Worm (Caenorhabditis elegans) whole organism, L2 larva: ENCODE measurements around the gene slc-25A29.

Experiments
- C34F6.9 ChIP-seq: fragments of 150-350 bp; optimal IDR thresholded peaks from 2 replicates; lab custom pipeline; 2014; ENCODE audit warnings: missing biosample characterization, missing genetic modification characterization
- F13H6.1 ChIP-seq: sonication (generic microtip); optimal IDR thresholded peaks from 2 replicates; lab custom pipeline; 2016; ENCODE audit warnings: missing genetic modification characterization, missing compliant biosample characterization
- R02D3.7 ChIP-seq: fragments of 150-350 bp; optimal IDR thresholded peaks from 2 replicates; lab custom pipeline; 2014; ENCODE audit warnings: missing biosample characterization, missing genetic modification characterization
- alr-1 ChIP-seq: fragments of 150-350 bp; optimal IDR thresholded peaks from 2 replicates; lab custom pipeline; 2014; ENCODE audit warnings: missing biosample characterization, missing genetic modification characterization
- aly-2 ChIP-seq: fragments of 150-350 bp; optimal IDR thresholded peaks from 2 replicates; lab custom pipeline; 2014; ENCODE audit warnings: missing biosample characterization, missing genetic modification characterization
- ama-1 ChIP-seq: fragments of 150-350 bp; optimal IDR thresholded peaks from 2 replicates; lab custom pipeline; 2018; ENCODE audit warnings: inconsistent platforms
- blmp-1 ChIP-seq: sonication (generic microtip); optimal IDR thresholded peaks from 2 replicates; lab custom pipeline; 2017; ENCODE audit warnings: missing genetic modification characterization, mild to moderate bottlenecking, missing compliant biosample characterization, antibody characterized with exemption, moderate library complexity; ENCODE audit not compliant: insufficient read depth
- ceh-16 ChIP-seq: fragments of 150-350 bp; optimal IDR thresholded peaks from 2 replicates; lab custom pipeline; 2014; ENCODE audit warnings: missing biosample characterization, missing genetic modification characterization
- crh-2 ChIP-seq: sonication (generic microtip); optimal IDR thresholded peaks from 2 replicates; lab custom pipeline; 2017; ENCODE audit warnings: missing biosample characterization, missing genetic modification characterization
- dmd-4 ChIP-seq: sonication (generic microtip); optimal IDR thresholded peaks from 2 replicates; lab custom pipeline; 2017; ENCODE audit warnings: missing biosample characterization, missing genetic modification characterization
- elt-1 ChIP-seq: fragments of 150-350 bp; optimal IDR thresholded peaks from 2 replicates; lab custom pipeline; 2014; ENCODE audit warnings: missing biosample characterization, missing genetic modification characterization
- elt-3 ChIP-seq: sonication (generic microtip); optimal IDR thresholded peaks from 2 replicates; lab custom pipeline; 2017; ENCODE audit warnings: missing biosample characterization, missing genetic modification characterization
- fos-1 ChIP-seq: fragments of 150-350 bp; optimal IDR thresholded peaks from 2 replicates; lab custom pipeline; 2014; ENCODE audit warnings: missing biosample characterization, missing genetic modification characterization
- gmeb-1 ChIP-seq: fragments of 150-350 bp; optimal IDR thresholded peaks from 2 replicates; lab custom pipeline; 2014; ENCODE audit warnings: missing biosample characterization, missing genetic modification characterization
- lin-13 ChIP-seq: fragments of 150-350 bp; optimal IDR thresholded peaks from 2 replicates; lab custom pipeline; 2014; ENCODE audit warnings: missing biosample characterization, missing genetic modification reagents, missing genetic modification characterization
- lin-39 ChIP-seq: fragments of 150-350 bp; optimal IDR thresholded peaks from 2 replicates; lab custom pipeline; 2014; ENCODE audit warnings: missing biosample characterization, missing genetic modification reagents, missing genetic modification characterization
- lsy-2 ChIP-seq, 2 experiments: fragments of 150-350 bp in 1 of 2; sonication (generic microtip) in 1 of 2; optimal IDR thresholded peaks; 2 replicates each; lab custom pipeline; 2014 to 2017; ENCODE audit warnings: missing biosample characterization in 2 of 2, missing genetic modification characterization in 2 of 2
- mab-5 ChIP-seq: fragments of 150-350 bp; optimal IDR thresholded peaks from 2 replicates; lab custom pipeline; 2014; ENCODE audit warnings: missing biosample characterization, missing genetic modification characterization
- mbf-1 ChIP-seq: sonication (generic microtip); optimal IDR thresholded peaks from 2 replicates; lab custom pipeline; 2017; ENCODE audit warnings: missing biosample characterization, missing genetic modification characterization
- nhr-10 ChIP-seq: sonication (generic microtip); optimal IDR thresholded peaks from 2 replicates; lab custom pipeline; 2017; ENCODE audit warnings: missing biosample characterization, missing genetic modification characterization
- nhr-11 ChIP-seq: fragments of 150-350 bp; optimal IDR thresholded peaks from 2 replicates; lab custom pipeline; 2014; ENCODE audit warnings: missing biosample characterization, missing genetic modification characterization
- nhr-12 ChIP-seq: fragments of 150-350 bp; optimal IDR thresholded peaks from 2 replicates; lab custom pipeline; 2014; ENCODE audit warnings: missing biosample characterization, missing genetic modification characterization
- nhr-129 ChIP-seq: fragments of 150-350 bp; optimal IDR thresholded peaks from 2 replicates; lab custom pipeline; 2014; ENCODE audit warnings: missing biosample characterization, missing genetic modification characterization
- nhr-25 ChIP-seq: fragments of 150-350 bp; sonication (generic microtip); optimal IDR thresholded peaks from 3 replicates; lab custom pipeline; 2014; ENCODE audit warnings: missing biosample characterization, missing genetic modification characterization
- nhr-6 ChIP-seq: fragments of 150-350 bp; optimal IDR thresholded peaks from 2 replicates; lab custom pipeline; 2014; ENCODE audit warnings: missing biosample characterization, missing genetic modification characterization
- nhr-77 ChIP-seq: fragments of 150-350 bp; optimal IDR thresholded peaks from 2 replicates; lab custom pipeline; 2014; ENCODE audit warnings: missing biosample characterization, missing genetic modification characterization
- sem-4 ChIP-seq: fragments of 150-350 bp; optimal IDR thresholded peaks from 2 replicates; lab custom pipeline; 2014; ENCODE audit warnings: missing biosample characterization, missing genetic modification reagents, missing genetic modification characterization
- skn-1 ChIP-seq: sonication (generic microtip); optimal IDR thresholded peaks from 2 replicates; lab custom pipeline; 2017; ENCODE audit warnings: missing biosample characterization, missing genetic modification characterization
- sma-3 ChIP-seq: sonication (generic microtip); optimal IDR thresholded peaks from 2 replicates; lab custom pipeline; 2016; ENCODE audit warnings: missing genetic modification reagents, missing genetic modification characterization, missing compliant biosample characterization
- sma-9 ChIP-seq, 2 experiments: fragments of 150-350 bp in 1 of 2; sonication (generic microtip) in 1 of 2; optimal IDR thresholded peaks; 2 replicates each; lab custom pipeline; 2014 to 2016; ENCODE audit warnings: missing genetic modification characterization in 2 of 2, mild to moderate bottlenecking in 1 of 2, missing biosample characterization in 1 of 2, missing compliant biosample characterization in 1 of 2, missing genetic modification reagents in 1 of 2, moderate library complexity in 1 of 2
- snpc-4 ChIP-seq: fragments of 150-350 bp; optimal IDR thresholded peaks from 2 replicates; lab custom pipeline; 2014; ENCODE audit warnings: missing biosample characterization, missing genetic modification characterization
- unc-55 ChIP-seq: fragments of 150-350 bp; sonication (generic microtip); optimal IDR thresholded peaks from 3 replicates; lab custom pipeline; 2014; ENCODE audit warnings: missing biosample characterization, missing genetic modification reagents, missing genetic modification characterization
- unc-62 ChIP-seq: fragments of 150-350 bp; optimal IDR thresholded peaks from 2 replicates; lab custom pipeline; 2014; ENCODE audit warnings: missing biosample characterization, missing genetic modification reagents, missing genetic modification characterization
- zag-1 ChIP-seq: fragments of 150-350 bp; optimal IDR thresholded peaks from 2 replicates; lab custom pipeline; 2014; ENCODE audit warnings: missing biosample characterization, missing genetic modification characterization
- ztf-4 ChIP-seq: fragments of 150-350 bp; optimal IDR thresholded peaks from 2 replicates; lab custom pipeline; 2014; ENCODE audit warnings: missing biosample characterization, missing genetic modification characterization

Gene slc-25A29

ce11 chrV:14696604-14697307 is 38.8 kb upstream of the slc-25A29 start, which contains the start of gene unc-112 (continued):
- TF ChIP-seq nhr-6 (tag; lab: Kevin White, UChicago) (no peak), R02D3.7 (tag; lab: Kevin White, UChicago) (no peak), elt-3 (tag; lab: Kevin White, UChicago) (no peak)
- TF ChIP-seq, all 48 proteins: peak for 20

DNA sequence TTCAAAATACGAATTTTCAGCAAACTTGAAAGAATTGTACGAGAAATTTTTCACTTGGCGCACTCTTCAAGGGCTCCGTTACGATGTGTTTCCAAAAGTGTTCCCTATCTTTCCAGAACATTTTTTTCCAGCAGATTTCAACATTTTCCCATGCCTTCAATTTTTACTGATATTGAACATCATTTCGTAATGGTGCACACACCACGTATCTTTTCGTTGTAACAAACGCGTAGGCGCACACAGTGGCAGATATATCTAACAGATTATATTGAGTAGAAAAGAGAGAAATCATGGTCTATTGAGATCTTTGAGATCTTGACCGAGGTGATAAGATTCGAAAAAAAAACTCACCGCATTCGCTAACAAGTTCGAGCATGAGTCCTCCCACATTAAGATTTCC is 37.7 kb upstream of the slc-25A29 start:
- TF ChIP-seq mab-5 (tag; lab: Kevin White, UChicago) (no peak), ceh-16 (no peak), lin-39 (tag; lab: Kevin White, UChicago) (no peak), F13H6.1 (tag; lab: Kevin White, UChicago) (no peak), elt-3 (tag; lab: Kevin White, UChicago) (no peak), nhr-10 (tag; lab: Kevin White, UChicago) (no peak), nhr-77 (no peak), fos-1 (tag; lab: Kevin White, UChicago) (no peak), nhr-129 (tag; lab: Kevin White, UChicago) (no peak), mbf-1 (tag; lab: Kevin White, UChicago) (no peak), aly-2 (tag; lab: Kevin White, UChicago) (no peak), gmeb-1 (tag; lab: Kevin White, UChicago) (no peak), blmp-1 (no peak), elt-1 (tag; lab: Kevin White, UChicago) (no peak), zag-1 (tag; lab: Kevin White, UChicago) (no peak), dmd-4 (no peak)

DNA sequence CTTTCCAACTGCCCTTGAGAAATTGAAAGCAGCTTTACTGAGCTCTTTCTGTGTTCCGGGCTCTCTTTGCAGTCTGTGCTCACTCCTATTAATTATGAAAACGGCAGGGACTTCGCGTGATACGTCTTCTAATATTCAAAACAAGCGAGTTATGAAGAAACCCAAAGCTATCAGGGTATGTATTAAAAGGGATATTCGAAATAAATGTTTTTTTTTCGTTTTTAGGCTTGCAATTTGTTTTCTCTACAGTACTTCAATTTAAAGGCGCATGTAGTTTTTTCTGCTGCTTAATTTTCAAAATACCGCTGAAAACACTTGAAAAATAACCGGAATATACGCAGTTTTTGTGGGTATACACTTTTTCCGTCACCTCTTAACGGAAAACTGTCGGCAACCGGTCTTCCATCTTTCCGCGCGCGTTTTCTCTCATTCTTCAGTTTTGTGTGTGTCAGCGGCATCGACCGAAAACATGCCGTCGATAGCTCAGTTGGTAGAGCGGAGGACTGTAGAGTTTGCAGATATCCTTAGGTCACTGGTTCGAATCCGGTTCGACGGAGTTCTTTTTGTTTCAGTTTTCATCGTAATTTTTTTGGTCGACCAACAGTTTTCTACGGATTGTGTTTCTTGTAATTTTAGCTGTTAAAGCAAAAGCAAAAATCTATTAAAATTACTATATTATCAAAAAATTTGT is 31.2 kb upstream of the slc-25A29 start, which contains the start of gene gasr-8:
Gene gasr-8, plus strand, starts transcription at position 51 of the 691 bp plus-strand sequence.
- TF ChIP-seq skn-1 (no peak), unc-62 (GFP tag; lab: Kevin White, UChicago) (no peak), nhr-6 (tag; lab: Kevin White, UChicago) (no peak), nhr-12 (tag; lab: Kevin White, UChicago) (no peak), fos-1 (tag; lab: Kevin White, UChicago) (no peak), aly-2 (tag; lab: Kevin White, UChicago) (no peak), elt-1 (tag; lab: Kevin White, UChicago) (no peak), nhr-11 (tag; lab: Kevin White, UChicago) (no peak)

ce11 chrV:14688097-14688912 is 30.3 kb upstream of the slc-25A29 start, which contains the start of gene C47E8.11:
C47E8.11 (plus strand) TSS chrV:14688616.
- TF ChIP-seq nhr-12 (tag; lab: Kevin White, UChicago) (peak; percentile 18), dmd-4 (no peak), unc-55 (GFP tag; lab: Kevin White, UChicago) (peak; percentile 6), sma-3 (GFP tag; lab: Kevin White, UChicago) (peak; percentile 23), lin-13 (peak; percentile 63), F13H6.1 (tag; lab: Kevin White, UChicago) (peak; percentile 54), crh-2 (tag; lab: Kevin White, UChicago) (peak; percentile 76), skn-1 (peak; percentile 93), zag-1 (tag; lab: Kevin White, UChicago) (no peak), nhr-25 (peak; percentile 14), nhr-129 (tag; lab: Kevin White, UChicago) (peak; percentile 65), sma-9 (GFP tag; optimal IDR thresholded peaks at IDR 0.05; lab: Kevin White, UChicago) (peak; percentile 44), sma-9 (tag; optimal IDR thresholded peaks at IDR 0.05; lab: Kevin White, UChicago) (no peak), snpc-4 (tag; lab: Kevin White, UChicago) (peak; percentile 44), ztf-4 (peak; percentile 92), alr-1 (tag; lab: Kevin White, UChicago) (no peak), sem-4 (tag; lab: Kevin White, UChicago) (peak; percentile 31), lsy-2 (tag; optimal IDR thresholded peaks at IDR 0.05; lab: Kevin White, UChicago) (peak; percentile 6 to 76), nhr-77 (no peak), gmeb-1 (tag; lab: Kevin White, UChicago) (peak; percentile 53), C34F6.9 (tag; lab: Kevin White, UChicago) (peak; percentile 61), ama-1 (peak; percentile 98)
- TF ChIP-seq, all 48 proteins: peak for 17
